Worm (Caenorhabditis elegans) whole organism, midembryonic: Measurements from ENCODE around the gene R07C12.3.

Experiments used
- T22C8.4 ChIP-seq: fragments of 200-800 bp; sonication (Bioruptor generic); IDR thresholded peaks from 2 replicates; pipeline ENCODE4 v1.3.6; 2022; ENCODE audit warnings: missing genetic modification characterization, missing compliant biosample characterization
- cog-1 ChIP-seq: sonication (generic microtip); optimal IDR thresholded peaks from 2 replicates; lab custom pipeline; 2016; ENCODE audit warnings: missing genetic modification characterization, missing compliant biosample characterization
- flt-1 ChIP-seq: fragments of 200-800 bp; sonication (Bioruptor generic); IDR thresholded peaks from 2 replicates; pipeline ENCODE4 v1.3.6; 2022; ENCODE audit warnings: missing genetic modification characterization, missing compliant biosample characterization
- klf-2 ChIP-seq: fragments of 200-800 bp; sonication (Bioruptor generic); conservative IDR thresholded peaks from 2 replicates; pipeline ENCODE4 v1.3.6; 2022; ENCODE audit warnings: missing genetic modification reagents, missing genetic modification characterization, missing compliant biosample characterization
- med-1 ChIP-seq: sonication (generic microtip); optimal IDR thresholded peaks from 2 replicates; lab custom pipeline; 2017; ENCODE audit warnings: missing genetic modification characterization, mild to moderate bottlenecking, missing compliant biosample characterization, antibody characterized with exemption, missing genetic modification reagents; ENCODE audit not compliant: insufficient read depth
- ref-1 ChIP-seq: fragments of 200-800 bp; sonication (Bioruptor generic); conservative IDR thresholded peaks from 2 replicates; pipeline ENCODE4 v1.3.6; 2022; ENCODE audit warnings: missing genetic modification reagents, missing genetic modification characterization, missing compliant biosample characterization
- tab-1 ChIP-seq: fragments of 200-800 bp; sonication (Bioruptor generic); IDR thresholded peaks from 2 replicates; pipeline ENCODE4 v1.3.6; 2022; ENCODE audit warnings: missing genetic modification characterization, missing compliant biosample characterization
- ztf-23 ChIP-seq: fragments of 200-800 bp; sonication (Bioruptor generic); IDR thresholded peaks from 2 replicates; pipeline ENCODE4 v1.3.6; 2022; ENCODE audit warnings: missing genetic modification reagents, missing genetic modification characterization, missing compliant biosample characterization
- ztf-29 ChIP-seq: fragments of 200-800 bp; sonication (Bioruptor generic); IDR thresholded peaks from 2 replicates; pipeline ENCODE4 v1.3.6; 2022; ENCODE audit warnings: missing genetic modification reagents, missing genetic modification characterization, missing compliant biosample characterization

Gene R07C12.3

ce11 chrIV:4144784-4145183 is at the start of gene R07C12.3:
R07C12.3 (plus strand) TSS chrIV:4145084.
- no peak for TF ChIP-seq T22C8.4 (GFP tag; lab: Robert Waterston, UW)
- no peak for TF ChIP-seq med-1
- TF ChIP-seq ztf-29 (GFP tag; lab: Robert Waterston, UW), result no peak
- TF ChIP-seq ref-1, result no peak
- TF ChIP-seq ztf-23 (GFP tag; lab: Robert Waterston, UW), result no peak
- no peak for TF ChIP-seq klf-2 (GFP tag; lab: Robert Waterston, UW)
- TF ChIP-seq tab-1 (GFP tag; lab: Robert Waterston, UW), result no peak
- TF ChIP-seq flt-1 (GFP tag; lab: Robert Waterston, UW), result no peak
- TF ChIP-seq cog-1 (tag; lab: Kevin White, UChicago), result no peak

- TF ChIP-seq med-1, result no peak
- no peak for TF ChIP-seq ztf-29 (GFP tag; lab: Robert Waterston, UW)
- TF ChIP-seq tab-1 (GFP tag; lab: Robert Waterston, UW), result no peak
- no peak for TF ChIP-seq klf-2 (GFP tag; lab: Robert Waterston, UW)
- TF ChIP-seq ztf-23 (GFP tag; lab: Robert Waterston, UW), result no peak
- no peak for TF ChIP-seq T22C8.4 (GFP tag; lab: Robert Waterston, UW)
- no peak for TF ChIP-seq flt-1 (GFP tag; lab: Robert Waterston, UW)
- TF ChIP-seq ref-1, result no peak
- TF ChIP-seq cog-1 (tag; lab: Kevin White, UChicago), result no peak
These were observed 47.9 kb upstream of the R07C12.3 start for ce11 chrIV:4096940-4097339.

- TF ChIP-seq klf-2 (GFP tag; lab: Robert Waterston, UW) (no peak), flt-1 (GFP tag; lab: Robert Waterston, UW) (no peak)
These were observed 45.1 kb upstream of the R07C12.3 start for ce11 chrIV:4099773-4100172.

- TF ChIP-seq med-1 (no peak), flt-1 (GFP tag; lab: Robert Waterston, UW) (no peak), ztf-29 (GFP tag; lab: Robert Waterston, UW) (no peak), T22C8.4 (GFP tag; lab: Robert Waterston, UW) (no peak), klf-2 (GFP tag; lab: Robert Waterston, UW) (no peak), ref-1 (no peak), cog-1 (tag; lab: Kevin White, UChicago) (no peak), tab-1 (GFP tag; lab: Robert Waterston, UW) (no peak), ztf-23 (GFP tag; lab: Robert Waterston, UW) (no peak)
These were observed 42.2 kb upstream of the R07C12.3 start, which contains the start of gene ubc-1 for ce11 chrIV:4102720-4103119. ubc-1 (plus strand) TSS chrIV:4103020.

- no peak for TF ChIP-seq med-1
- no peak for TF ChIP-seq flt-1 (GFP tag; lab: Robert Waterston, UW)
- TF ChIP-seq ref-1, result no peak
- TF ChIP-seq T22C8.4 (GFP tag; lab: Robert Waterston, UW), result no peak
- no peak for TF ChIP-seq cog-1 (tag; lab: Kevin White, UChicago)
These were observed 36.1 kb upstream of the R07C12.3 start, which contains the start of gene C35B1.7 for ce11 chrIV:4108767-4109166. C35B1.7 (plus strand) TSS chrIV:4109067.

ce11 chrIV:4112387-4112786 is 32.5 kb upstream of the R07C12.3 start, which contains the start of gene F49F1.14:
F49F1.14 (minus strand) TSS chrIV:4112487.
- TF ChIP-seq tab-1 (GFP tag; lab: Robert Waterston, UW) (no peak), ref-1 (no peak), ztf-29 (GFP tag; lab: Robert Waterston, UW) (no peak), klf-2 (GFP tag; lab: Robert Waterston, UW) (no peak), T22C8.4 (GFP tag; lab: Robert Waterston, UW) (no peak), cog-1 (tag; lab: Kevin White, UChicago) (no peak), med-1 (no peak), flt-1 (GFP tag; lab: Robert Waterston, UW) (no peak), ztf-23 (GFP tag; lab: Robert Waterston, UW) (no peak)

ce11 chrIV:4114526-4114925 is 30.4 kb upstream of the R07C12.3 start, which contains the start of gene F49F1.15:
F49F1.15 (minus strand) TSS chrIV:4114626.
- TF ChIP-seq med-1 (no peak), flt-1 (GFP tag; lab: Robert Waterston, UW) (no peak), tab-1 (GFP tag; lab: Robert Waterston, UW) (no peak), ref-1 (no peak), ztf-23 (GFP tag; lab: Robert Waterston, UW) (no peak), T22C8.4 (GFP tag; lab: Robert Waterston, UW) (no peak), cog-1 (tag; lab: Kevin White, UChicago) (no peak), klf-2 (GFP tag; lab: Robert Waterston, UW) (no peak), ztf-29 (GFP tag; lab: Robert Waterston, UW) (no peak)

- no peak for TF ChIP-seq klf-2 (GFP tag; lab: Robert Waterston, UW)
- no peak for TF ChIP-seq flt-1 (GFP tag; lab: Robert Waterston, UW)
- no peak for TF ChIP-seq ztf-29 (GFP tag; lab: Robert Waterston, UW)
- no peak for TF ChIP-seq med-1
- no peak for TF ChIP-seq tab-1 (GFP tag; lab: Robert Waterston, UW)
- TF ChIP-seq cog-1 (tag; lab: Kevin White, UChicago), result no peak
- no peak for TF ChIP-seq ztf-23 (GFP tag; lab: Robert Waterston, UW)
- no peak for TF ChIP-seq ref-1
- no peak for TF ChIP-seq T22C8.4 (GFP tag; lab: Robert Waterston, UW)
These were observed 29.2 kb upstream of the R07C12.3 start, which contains the start of the genes F49F1.4 and F49F1.2 for ce11 chrIV:4115634-4116033. F49F1.4 (minus strand) TSS chrIV:4115734. F49F1.2 (plus strand) TSS chrIV:4115943.

- TF ChIP-seq ztf-29 (GFP tag; lab: Robert Waterston, UW) (no peak), klf-2 (GFP tag; lab: Robert Waterston, UW) (no peak), tab-1 (GFP tag; lab: Robert Waterston, UW) (no peak), cog-1 (tag; lab: Kevin White, UChicago) (no peak), ref-1 (no peak), med-1 (no peak), T22C8.4 (GFP tag; lab: Robert Waterston, UW) (no peak), flt-1 (GFP tag; lab: Robert Waterston, UW) (no peak), ztf-23 (GFP tag; lab: Robert Waterston, UW) (no peak)
These were observed 27.5 kb upstream of the R07C12.3 start, which contains the start of gene drd-50 for ce11 chrIV:4117432-4117831. drd-50 (plus strand) TSS chrIV:4117732.

ce11 chrIV:4120263-4120662 is 24.6 kb upstream of the R07C12.3 start, which contains the start of gene F49F1.5:
F49F1.5 (minus strand) TSS chrIV:4120415.
- TF ChIP-seq cog-1 (tag; lab: Kevin White, UChicago), result no peak
- no peak for TF ChIP-seq T22C8.4 (GFP tag; lab: Robert Waterston, UW)
- TF ChIP-seq ref-1, result no peak
- TF ChIP-seq klf-2 (GFP tag; lab: Robert Waterston, UW), result no peak
- TF ChIP-seq tab-1 (GFP tag; lab: Robert Waterston, UW), result no peak
- TF ChIP-seq ztf-29 (GFP tag; lab: Robert Waterston, UW), result no peak
- TF ChIP-seq flt-1 (GFP tag; lab: Robert Waterston, UW), result no peak
- no peak for TF ChIP-seq med-1
- no peak for TF ChIP-seq ztf-23 (GFP tag; lab: Robert Waterston, UW)
